Worm (Caenorhabditis elegans): Measurements from ENCODE around the gene Y7A5A.7.

ce11 chrX:15828059-15828458, 24.1 kb upstream of the Y7A5A.7 start, which contains the start of gene Y7A5A.20:
- no peak for TF ChIP-seq ceh-36 (tag; optimal IDR thresholded peaks at IDR 0.05)
- TF ChIP-seq B0310.2 (tag; optimal IDR thresholded peaks at IDR 0.05), result no peak
- TF ChIP-seq ama-1 (optimal IDR thresholded peaks at IDR 0.05), result no peak
- no peak for TF ChIP-seq tbx-37 (GFP tag; conservative IDR thresholded peaks at IDR 0.05)
- no peak for TF ChIP-seq hmg-4 (GFP tag; optimal IDR thresholded peaks at IDR 0.05)
- TF ChIP-seq pes-1 (GFP tag; IDR thresholded peaks at IDR 0.05), result no peak
- TF ChIP-seq hnd-1 (tag; optimal IDR thresholded peaks at IDR 0.05), result no peak
- TF ChIP-seq F13C5.2 (tag; optimal IDR thresholded peaks at IDR 0.05), result no peak
- TF ChIP-seq ceh-13 (GFP tag; optimal IDR thresholded peaks at IDR 0.05), result no peak
- TF ChIP-seq tbx-11 (GFP tag; IDR thresholded peaks at IDR 0.05), result no peak

All from whole organism, early embryonic.